Worm (Caenorhabditis elegans) whole organism, L3 larva: ENCODE data around the gene aptf-3.

Source experiments
- daf-12 ChIP-seq: fragments of 150-350 bp; optimal IDR thresholded peaks from 2 replicates; lab custom pipeline; 2014; ENCODE audit warnings: missing biosample characterization, missing genetic modification reagents, missing genetic modification characterization
- egl-27 ChIP-seq: sonication (generic microtip); optimal IDR thresholded peaks from 4 replicates; lab custom pipeline; 2017; ENCODE audit warnings: missing biosample characterization, missing genetic modification reagents, missing genetic modification characterization
- lin-39 ChIP-seq: fragments of 150-350 bp; optimal IDR thresholded peaks from 2 replicates; lab custom pipeline; 2018; ENCODE audit warnings: missing biosample characterization, missing genetic modification reagents, missing genetic modification characterization
- mdl-1 ChIP-seq: fragments of 150-350 bp; optimal IDR thresholded peaks from 2 replicates; lab custom pipeline; 2014; ENCODE audit warnings: missing biosample characterization, missing genetic modification characterization
- nhr-237 ChIP-seq: fragments of 150-350 bp; optimal IDR thresholded peaks from 2 replicates; lab custom pipeline; 2014; ENCODE audit warnings: missing biosample characterization, missing genetic modification characterization
- nhr-77 ChIP-seq: fragments of 150-350 bp; optimal IDR thresholded peaks from 2 replicates; lab custom pipeline; 2014; ENCODE audit warnings: missing biosample characterization, missing genetic modification characterization
- pqm-1 ChIP-seq: fragments of 150-350 bp; optimal IDR thresholded peaks from 2 replicates; lab custom pipeline; 2017; ENCODE audit warnings: missing biosample characterization, missing genetic modification characterization, inconsistent platforms
- skn-1 ChIP-seq: fragments of 150-350 bp; optimal IDR thresholded peaks from 2 replicates; lab custom pipeline; 2014; ENCODE audit warnings: missing biosample characterization, missing genetic modification characterization
- snpc-4 ChIP-seq: fragments of 150-350 bp; optimal IDR thresholded peaks from 2 replicates; lab custom pipeline; 2014; ENCODE audit warnings: missing biosample characterization, missing genetic modification characterization

DNA sequence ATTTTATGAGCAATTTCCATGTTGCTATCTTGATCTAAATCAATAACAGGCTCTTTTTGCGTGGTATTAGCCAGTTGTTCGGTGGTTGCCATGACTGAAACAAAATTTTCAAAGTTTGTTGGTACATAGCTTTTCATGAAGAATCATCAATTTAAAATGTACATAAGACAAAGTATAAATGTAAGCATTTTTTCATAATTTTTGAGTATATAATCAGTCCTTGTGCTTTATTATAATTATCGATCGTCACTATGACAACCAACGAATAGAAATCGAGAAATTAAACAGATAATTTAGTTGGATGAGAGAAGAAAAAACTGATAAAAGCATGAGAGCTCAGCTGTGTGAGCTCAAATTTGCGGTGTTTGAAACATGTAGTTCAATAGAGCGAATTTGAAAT is 27.9 kb downstream of the aptf-3 start, which contains the start of gene T22C8.3:
- TF ChIP-seq lin-39 (no peak), skn-1 (tag; lab: Kevin White, UChicago) (no peak), egl-27 (tag; lab: Kevin White, UChicago) (no peak), mdl-1 (no peak), snpc-4 (tag; lab: Kevin White, UChicago) (no peak), nhr-77 (tag; lab: Kevin White, UChicago) (no peak), pqm-1 (tag; lab: Kevin White, UChicago) (no peak), daf-12 (no peak), nhr-237 (tag; lab: Kevin White, UChicago) (no peak)
